Worm (Caenorhabditis elegans) whole organism, L1 larva: ENCODE results near the gene unc-119.
A peak's percentile ranks its signal among the peaks of the same experiment; 100 is the strongest.

Experiments
- C04F5.9 ChIP-seq: sonication (generic microtip); optimal IDR thresholded peaks from 2 replicates; lab custom pipeline; 2016; ENCODE audit warnings: missing genetic modification characterization, missing compliant biosample characterization
- C34B4.2 ChIP-seq: sonication (generic microtip); optimal IDR thresholded peaks from 2 replicates; lab custom pipeline; 2017; ENCODE audit warnings: mild to moderate bottlenecking, missing genetic modification characterization, missing compliant biosample characterization
- Y116A8C.19 ChIP-seq: sonication (generic microtip); optimal IDR thresholded peaks from 2 replicates; lab custom pipeline; 2016; ENCODE audit warnings: missing compliant biosample characterization, missing genetic modification characterization, borderline replicate concordance
- aha-1 ChIP-seq: fragments of 150-350 bp; optimal IDR thresholded peaks from 2 replicates; lab custom pipeline; 2014; ENCODE audit warnings: missing biosample characterization, missing genetic modification characterization
- alr-1 ChIP-seq: fragments of 200-800 bp; sonication (Bioruptor generic); optimal IDR thresholded peaks from 2 replicates; lab custom pipeline; 2018; ENCODE audit warnings: borderline replicate concordance, mild to moderate bottlenecking, missing genetic modification characterization, missing compliant biosample characterization
- blmp-1 ChIP-seq: fragments of 150-350 bp; optimal IDR thresholded peaks from 2 replicates; lab custom pipeline; 2014; ENCODE audit warnings: missing biosample characterization, missing genetic modification characterization
- ceh-63 ChIP-seq: fragments of 200-800 bp; sonication (Bioruptor generic); optimal IDR thresholded peaks from 2 replicates; lab custom pipeline; 2018; ENCODE audit warnings: mild to moderate bottlenecking, missing genetic modification characterization, missing compliant biosample characterization
- ceh-8 ChIP-seq: fragments of 200-800 bp; sonication (Bioruptor generic); optimal IDR thresholded peaks from 2 replicates; lab custom pipeline; 2018; ENCODE audit warnings: mild to moderate bottlenecking, missing genetic modification characterization, moderate library complexity, missing compliant biosample characterization
- ceh-88 ChIP-seq: fragments of 200-800 bp; sonication (Bioruptor generic); IDR thresholded peaks from 2 replicates; pipeline ENCODE4 v1.3.6; 2022; ENCODE audit warnings: missing genetic modification characterization, missing compliant biosample characterization
- ceh-90 ChIP-seq: sonication (generic microtip); optimal IDR thresholded peaks from 2 replicates; lab custom pipeline; 2016; ENCODE audit warnings: missing genetic modification characterization, missing compliant biosample characterization
- dpl-1 ChIP-seq, 3 experiments: fragments of 150-350 bp in 2 of 3; sonication (generic microtip) in 1 of 3; optimal IDR thresholded peaks; 2 replicates each; lab custom pipeline; 2014 to 2017; ENCODE audit warnings: missing biosample characterization in 3 of 3, missing genetic modification characterization in 3 of 3, missing genetic modification reagents in 3 of 3
- efl-1 ChIP-seq, 4 experiments: fragments of 150-350 bp; optimal IDR thresholded peaks in 3 of 4; peaks in 1 of 4; 1 replicate in 1 of 4; 2 replicates in 3 of 4; lab custom pipeline; 2014; ENCODE audit warnings: missing biosample characterization in 2 of 4, missing genetic modification characterization in 2 of 4, missing genetic modification reagents in 2 of 4
- efl-3 ChIP-seq: fragments of 200-800 bp; sonication (Bioruptor generic); optimal IDR thresholded peaks from 2 replicates; lab custom pipeline; 2018; ENCODE audit warnings: mild to moderate bottlenecking, missing genetic modification characterization, missing compliant biosample characterization
- egl-27 ChIP-seq, 2 experiments: fragments of 150-350 bp in 1 of 2; sonication (generic microtip); optimal IDR thresholded peaks; 3 replicates each; lab custom pipeline; 2017 to 2018; ENCODE audit warnings: missing biosample characterization in 2 of 2, missing genetic modification characterization in 2 of 2, missing genetic modification reagents in 2 of 2
- elt-3 ChIP-seq, 6 experiments: fragments of 150-350 bp in 1 of 6; sonication (generic microtip); optimal IDR thresholded peaks; 2 replicates each; lab custom pipeline; 2017 to 2018; ENCODE audit warnings: missing biosample characterization in 6 of 6, missing genetic modification characterization in 6 of 6, inconsistent platforms in 1 of 6
- ets-5 ChIP-seq: fragments of 200-800 bp; sonication (Bioruptor generic); IDR thresholded peaks from 2 replicates; pipeline ENCODE4 v1.3.6; 2022; ENCODE audit warnings: missing genetic modification characterization, missing compliant biosample characterization
- fos-1 ChIP-seq: fragments of 150-350 bp; optimal IDR thresholded peaks from 2 replicates; lab custom pipeline; 2014; ENCODE audit warnings: missing biosample characterization, missing genetic modification characterization
- hlh-4 ChIP-seq: sonication (generic microtip); optimal IDR thresholded peaks from 2 replicates; lab custom pipeline; 2016; ENCODE audit warnings: mild to moderate bottlenecking, missing genetic modification characterization, missing compliant biosample characterization
- hpl-2 ChIP-seq: fragments of 150-350 bp; optimal IDR thresholded peaks from 2 replicates; lab custom pipeline; 2014; ENCODE audit warnings: missing biosample characterization, missing genetic modification reagents, missing genetic modification characterization
- irx-1 ChIP-seq: sonication (generic microtip); optimal IDR thresholded peaks from 2 replicates; lab custom pipeline; 2016; ENCODE audit warnings: missing genetic modification characterization, missing compliant biosample characterization
- lin-13 ChIP-seq: fragments of 150-350 bp; optimal IDR thresholded peaks from 2 replicates; lab custom pipeline; 2014; ENCODE audit warnings: missing biosample characterization, missing genetic modification reagents, missing genetic modification characterization
- lin-14 ChIP-seq: fragments of 200-800 bp; sonication (Bioruptor generic); optimal IDR thresholded peaks from 2 replicates; lab custom pipeline; 2018; ENCODE audit warnings: mild to moderate bottlenecking, missing genetic modification characterization, moderate library complexity, missing compliant biosample characterization
- lin-39 ChIP-seq: fragments of 150-350 bp; optimal IDR thresholded peaks from 2 replicates; lab custom pipeline; 2014; ENCODE audit warnings: missing biosample characterization, missing genetic modification reagents, missing genetic modification characterization
- lir-3 ChIP-seq: sonication (generic microtip); optimal IDR thresholded peaks from 2 replicates; lab custom pipeline; 2016; ENCODE audit warnings: mild to moderate bottlenecking, missing genetic modification characterization, moderate library complexity, missing compliant biosample characterization; ENCODE audit not compliant: poor library complexity
- mab-9 ChIP-seq: fragments of 200-800 bp; sonication (Bioruptor generic); IDR thresholded peaks from 2 replicates; pipeline ENCODE4 v1.3.6; 2022; ENCODE audit warnings: missing genetic modification reagents, missing genetic modification characterization, missing compliant biosample characterization
- mdl-1 ChIP-seq, 2 experiments: fragments of 150-350 bp; optimal IDR thresholded peaks; 2 replicates each; lab custom pipeline; 2014 to 2017; ENCODE audit warnings: missing biosample characterization in 2 of 2, missing genetic modification characterization in 2 of 2, inconsistent platforms in 1 of 2
- mef-2 ChIP-seq: fragments of 150-350 bp; optimal IDR thresholded peaks from 2 replicates; lab custom pipeline; 2014; ENCODE audit warnings: missing biosample characterization, missing genetic modification characterization
- nhr-19 ChIP-seq: fragments of 200-800 bp; sonication (Bioruptor generic); conservative IDR thresholded peaks from 2 replicates; pipeline ENCODE4 v1.3.6; 2022; ENCODE audit warnings: missing genetic modification characterization, missing compliant biosample characterization
- nhr-20 ChIP-seq: sonication (generic microtip); optimal IDR thresholded peaks from 2 replicates; lab custom pipeline; 2016; ENCODE audit warnings: mild to moderate bottlenecking, missing genetic modification characterization, missing compliant biosample characterization
- nhr-47 ChIP-seq: sonication (generic microtip); optimal IDR thresholded peaks from 2 replicates; lab custom pipeline; 2016; ENCODE audit warnings: mild to moderate bottlenecking, missing genetic modification characterization, moderate library complexity, missing compliant biosample characterization
- nhr-71 ChIP-seq: sonication (generic microtip); optimal IDR thresholded peaks from 2 replicates; lab custom pipeline; 2016; ENCODE audit warnings: mild to moderate bottlenecking, missing genetic modification characterization, moderate library complexity, missing compliant biosample characterization
- nhr-76 ChIP-seq: sonication (generic microtip); optimal IDR thresholded peaks from 2 replicates; lab custom pipeline; 2017; ENCODE audit warnings: missing biosample characterization, missing genetic modification characterization
- nhr-77 ChIP-seq: fragments of 150-350 bp; optimal IDR thresholded peaks from 2 replicates; lab custom pipeline; 2014; ENCODE audit warnings: missing biosample characterization, missing genetic modification characterization
- nhr-84 ChIP-seq: sonication (generic microtip); optimal IDR thresholded peaks from 2 replicates; lab custom pipeline; 2017; ENCODE audit warnings: missing biosample characterization, missing genetic modification characterization
- nhr-85 ChIP-seq: sonication (generic microtip); peaks from one replicate; lab custom pipeline; 2016; ENCODE audit warnings: missing genetic modification characterization, inconsistent platforms, missing compliant biosample characterization
- nhr-90 ChIP-seq: sonication (generic microtip); optimal IDR thresholded peaks from 2 replicates; lab custom pipeline; 2016; ENCODE audit warnings: mild to moderate bottlenecking, missing genetic modification characterization, missing compliant biosample characterization; ENCODE audit not compliant: poor library complexity
- pax-3 ChIP-seq: fragments of 200-800 bp; sonication (Bioruptor generic); optimal IDR thresholded peaks from 2 replicates; lab custom pipeline; 2018; ENCODE audit warnings: mild to moderate bottlenecking, missing genetic modification characterization, moderate library complexity, missing compliant biosample characterization
- rnt-1 ChIP-seq: sonication (generic microtip); optimal IDR thresholded peaks from 2 replicates; lab custom pipeline; 2016; ENCODE audit warnings: mild to moderate bottlenecking, missing genetic modification characterization, moderate library complexity, missing compliant biosample characterization
- skn-1 ChIP-seq: fragments of 150-350 bp; optimal IDR thresholded peaks from 2 replicates; lab custom pipeline; 2014; ENCODE audit warnings: missing biosample characterization, missing genetic modification characterization
- snpc-4 ChIP-seq: fragments of 150-350 bp; optimal IDR thresholded peaks from 2 replicates; lab custom pipeline; 2014; ENCODE audit warnings: missing biosample characterization, missing genetic modification characterization
- snu-23 ChIP-seq: sonication (generic microtip); optimal IDR thresholded peaks from 2 replicates; lab custom pipeline; 2016; ENCODE audit warnings: missing genetic modification characterization, missing compliant biosample characterization
- sox-4 ChIP-seq: sonication (generic microtip); optimal IDR thresholded peaks from 2 replicates; lab custom pipeline; 2016; ENCODE audit warnings: missing genetic modification characterization, missing compliant biosample characterization
- sup-37 ChIP-seq: fragments of 200-800 bp; sonication (Bioruptor generic); optimal IDR thresholded peaks from 2 replicates; lab custom pipeline; 2018; ENCODE audit warnings: mild to moderate bottlenecking, missing genetic modification characterization, missing compliant biosample characterization
- swsn-7 ChIP-seq: sonication (generic microtip); optimal IDR thresholded peaks from 2 replicates; lab custom pipeline; 2016; ENCODE audit warnings: missing genetic modification characterization, missing compliant biosample characterization
- tlp-1 ChIP-seq: fragments of 150-350 bp; optimal IDR thresholded peaks from 2 replicates; lab custom pipeline; 2014; ENCODE audit warnings: missing biosample characterization, missing genetic modification characterization
- unc-130 ChIP-seq: fragments of 150-350 bp; optimal IDR thresholded peaks from 2 replicates; lab custom pipeline; 2017; ENCODE audit warnings: missing biosample characterization, missing genetic modification characterization, inconsistent platforms
- unc-30 ChIP-seq: sonication (generic microtip); optimal IDR thresholded peaks from 2 replicates; lab custom pipeline; 2017; ENCODE audit warnings: missing biosample characterization, missing genetic modification characterization
- unc-62 ChIP-seq: fragments of 150-350 bp; optimal IDR thresholded peaks from 2 replicates; lab custom pipeline; 2014; ENCODE audit warnings: missing biosample characterization, missing genetic modification reagents, missing genetic modification characterization
- unc-86 ChIP-seq: sonication (generic microtip); optimal IDR thresholded peaks from 2 replicates; lab custom pipeline; 2016; ENCODE audit warnings: missing genetic modification characterization, missing compliant biosample characterization
- unc-98 ChIP-seq: fragments of 200-800 bp; sonication (Bioruptor generic); IDR thresholded peaks from 2 replicates; pipeline ENCODE4 v1.3.6; 2022; ENCODE audit warnings: missing genetic modification characterization, missing compliant biosample characterization
- zag-1 ChIP-seq: fragments of 150-350 bp; optimal IDR thresholded peaks from 2 replicates; lab custom pipeline; 2014; ENCODE audit warnings: missing biosample characterization, missing genetic modification characterization
- ztf-11 ChIP-seq, 2 experiments: sonication (generic microtip); optimal IDR thresholded peaks; 2 replicates each; lab custom pipeline; 2016 to 2017; ENCODE audit warnings: missing genetic modification characterization in 2 of 2, missing biosample characterization in 1 of 2, missing compliant biosample characterization in 1 of 2

Gene unc-119

DNA sequence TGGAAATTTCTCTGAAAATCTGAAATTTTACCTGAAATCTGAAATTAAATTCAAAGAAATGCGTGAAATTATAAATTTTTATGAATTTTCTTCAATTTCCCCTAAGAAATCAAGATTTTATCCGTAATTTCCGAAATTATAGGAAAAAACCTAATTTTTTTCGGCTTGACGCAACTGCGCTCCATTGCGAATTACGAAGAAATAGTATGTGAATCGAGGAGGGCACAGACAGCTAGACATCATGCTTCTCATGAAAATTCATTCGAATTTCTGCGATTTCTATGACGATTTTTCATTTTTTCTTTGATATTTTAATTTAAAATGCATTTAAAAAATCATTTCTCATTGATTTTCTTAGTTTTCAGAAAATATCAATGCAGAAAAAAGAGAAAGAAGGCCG lies 20.4 kb upstream of the unc-119 start:
- TF ChIP-seq hlh-4 (tag; lab: Kevin White, UChicago) (no peak), nhr-47 (peak; percentile 84), mdl-1 (tag; optimal IDR thresholded peaks at IDR 0.05; lab: Kevin White, UChicago) (peak in 1 of 2 experiments; percentile 52), ceh-90 (no peak), irx-1 (tag; lab: Kevin White, UChicago) (peak; percentile 73), unc-86 (tag; lab: Kevin White, UChicago) (peak; percentile 74), ets-5 (GFP tag; lab: Robert Waterston, UW) (no peak), unc-30 (tag; lab: Kevin White, UChicago) (no peak), zag-1 (tag; lab: Kevin White, UChicago) (no peak), pax-3 (tag; lab: Kevin White, UChicago) (no peak), nhr-84 (tag; lab: Kevin White, UChicago) (no peak), unc-98 (no peak), nhr-19 (GFP tag; lab: Robert Waterston, UW) (peak; percentile 74), lir-3 (tag; lab: Kevin White, UChicago) (no peak), ceh-63 (GFP tag; lab: Kevin White, UChicago) (no peak), ceh-8 (GFP tag; lab: Kevin White, UChicago) (no peak), hpl-2 (GFP tag; lab: Kevin White, UChicago) (peak; percentile 18), skn-1 (tag; lab: Kevin White, UChicago) (peak; percentile 80), swsn-7 (peak; percentile 79), Y116A8C.19 (tag; lab: Kevin White, UChicago) (no peak), efl-1 (optimal IDR thresholded peaks at IDR 0.05; lab: Kevin White, UChicago) (peak; percentile 80 to 84), efl-1 (GFP tag; optimal IDR thresholded peaks at IDR 0.05 in 1 of 2; lab: Kevin White, UChicago) (peak; percentile 78 to 96), dpl-1 (GFP tag; optimal IDR thresholded peaks at IDR 0.05; lab: Kevin White, UChicago) (peak; percentile 68 to 78 (median 77)), tlp-1 (tag; lab: Kevin White, UChicago) (no peak), lin-14 (GFP tag; lab: Kevin White, UChicago) (no peak), mef-2 (tag; lab: Kevin White, UChicago) (no peak), mab-9 (GFP tag; lab: Robert Waterston, UW) (0 out of 2 replicates have a peak, but pooled peaks have one; percentile 25), fos-1 (tag; lab: Kevin White, UChicago) (peak; percentile 56), nhr-20 (tag; lab: Kevin White, UChicago) (no peak), snu-23 (GFP tag; lab: Kevin White, UChicago) (peak; percentile 84), alr-1 (tag; lab: Kevin White, UChicago) (no peak), lin-13 (peak; percentile 46), snpc-4 (peak; percentile 37), egl-27 (tag; optimal IDR thresholded peaks at IDR 0.05; lab: Kevin White, UChicago) (no peak), unc-62 (no peak), unc-130 (tag; lab: Kevin White, UChicago) (peak; percentile 31), C04F5.9 (peak; percentile 13), aha-1 (tag; lab: Kevin White, UChicago) (peak; percentile 2), efl-3 (no peak), nhr-85 (tag; lab: Kevin White, UChicago) (peak; percentile 87), nhr-90 (tag; lab: Kevin White, UChicago) (no peak), nhr-71 (tag; lab: Kevin White, UChicago) (no peak), ceh-88 (GFP tag; lab: Robert Waterston, UW) (no peak), lin-39 (tag; lab: Kevin White, UChicago) (peak; percentile 74), ztf-11 (tag; optimal IDR thresholded peaks at IDR 0.05; lab: Kevin White, UChicago) (peak in 1 of 2 experiments; percentile 48), nhr-76 (no peak), sox-4 (tag; lab: Kevin White, UChicago) (peak; percentile 20), sup-37 (no peak), blmp-1 (tag; lab: Kevin White, UChicago) (peak; percentile 40), rnt-1 (no peak), C34B4.2 (no peak), nhr-77 (tag; lab: Kevin White, UChicago) (peak; percentile 56), elt-3 (tag; optimal IDR thresholded peaks at IDR 0.05; lab: Kevin White, UChicago) (peak in 2 of 6 experiments; percentile 35 to 36)
